Worm (Caenorhabditis elegans) whole organism, L2 larva: ENCODE measurements around the gene lido-13.
A peak's percentile ranks its signal among the peaks of the same experiment; 100 is the strongest.

ENCODE experiments used
- C34F6.9 ChIP-seq: fragments of 150-350 bp; optimal IDR thresholded peaks from 2 replicates; lab custom pipeline; 2014; ENCODE audit warnings: missing biosample characterization, missing genetic modification characterization
- F13H6.1 ChIP-seq: sonication (generic microtip); optimal IDR thresholded peaks from 2 replicates; lab custom pipeline; 2016; ENCODE audit warnings: missing genetic modification characterization, missing compliant biosample characterization
- Y55F3AM.14 ChIP-seq: fragments of 200-800 bp; sonication (Bioruptor generic); optimal IDR thresholded peaks from 2 replicates; lab custom pipeline; 2018; ENCODE audit warnings: mild to moderate bottlenecking, missing genetic modification characterization, missing compliant biosample characterization
- aly-2 ChIP-seq: fragments of 150-350 bp; optimal IDR thresholded peaks from 2 replicates; lab custom pipeline; 2014; ENCODE audit warnings: missing biosample characterization, missing genetic modification characterization
- blmp-1 ChIP-seq: sonication (generic microtip); optimal IDR thresholded peaks from 2 replicates; lab custom pipeline; 2017; ENCODE audit warnings: missing genetic modification characterization, mild to moderate bottlenecking, missing compliant biosample characterization, antibody characterized with exemption, moderate library complexity; ENCODE audit not compliant: insufficient read depth
- ceh-82 ChIP-seq: fragments of 150-350 bp; optimal IDR thresholded peaks from 2 replicates; lab custom pipeline; 2014; ENCODE audit warnings: missing biosample characterization, missing genetic modification characterization
- crh-2 ChIP-seq: sonication (generic microtip); optimal IDR thresholded peaks from 2 replicates; lab custom pipeline; 2017; ENCODE audit warnings: missing biosample characterization, missing genetic modification characterization
- dmd-4 ChIP-seq: sonication (generic microtip); optimal IDR thresholded peaks from 2 replicates; lab custom pipeline; 2017; ENCODE audit warnings: missing biosample characterization, missing genetic modification characterization
- egl-27 ChIP-seq: sonication (generic microtip); optimal IDR thresholded peaks from 3 replicates; lab custom pipeline; 2017; ENCODE audit warnings: missing biosample characterization, missing genetic modification reagents, missing genetic modification characterization
- elt-1 ChIP-seq: fragments of 150-350 bp; optimal IDR thresholded peaks from 2 replicates; lab custom pipeline; 2014; ENCODE audit warnings: missing biosample characterization, missing genetic modification characterization
- elt-3 ChIP-seq: sonication (generic microtip); optimal IDR thresholded peaks from 2 replicates; lab custom pipeline; 2017; ENCODE audit warnings: missing biosample characterization, missing genetic modification characterization
- fos-1 ChIP-seq: fragments of 150-350 bp; optimal IDR thresholded peaks from 2 replicates; lab custom pipeline; 2014; ENCODE audit warnings: missing biosample characterization, missing genetic modification characterization
- gmeb-1 ChIP-seq: fragments of 150-350 bp; optimal IDR thresholded peaks from 2 replicates; lab custom pipeline; 2014; ENCODE audit warnings: missing biosample characterization, missing genetic modification characterization
- lin-11 ChIP-seq: fragments of 150-350 bp; sonication (generic microtip); optimal IDR thresholded peaks from 2 replicates; lab custom pipeline; 2014; ENCODE audit warnings: missing biosample characterization, missing genetic modification characterization, inconsistent platforms, mixed read lengths
- lin-13 ChIP-seq: fragments of 150-350 bp; optimal IDR thresholded peaks from 2 replicates; lab custom pipeline; 2014; ENCODE audit warnings: missing biosample characterization, missing genetic modification reagents, missing genetic modification characterization
- lin-39 ChIP-seq: fragments of 150-350 bp; optimal IDR thresholded peaks from 2 replicates; lab custom pipeline; 2014; ENCODE audit warnings: missing biosample characterization, missing genetic modification reagents, missing genetic modification characterization
- lsy-2 ChIP-seq, 2 experiments: fragments of 150-350 bp in 1 of 2; sonication (generic microtip) in 1 of 2; optimal IDR thresholded peaks; 2 replicates each; lab custom pipeline; 2014 to 2017; ENCODE audit warnings: missing biosample characterization in 2 of 2, missing genetic modification characterization in 2 of 2
- mab-5 ChIP-seq: fragments of 150-350 bp; optimal IDR thresholded peaks from 2 replicates; lab custom pipeline; 2014; ENCODE audit warnings: missing biosample characterization, missing genetic modification characterization
- mbf-1 ChIP-seq: sonication (generic microtip); optimal IDR thresholded peaks from 2 replicates; lab custom pipeline; 2017; ENCODE audit warnings: missing biosample characterization, missing genetic modification characterization
- nhr-12 ChIP-seq: fragments of 150-350 bp; optimal IDR thresholded peaks from 2 replicates; lab custom pipeline; 2014; ENCODE audit warnings: missing biosample characterization, missing genetic modification characterization
- nhr-129 ChIP-seq: fragments of 150-350 bp; optimal IDR thresholded peaks from 2 replicates; lab custom pipeline; 2014; ENCODE audit warnings: missing biosample characterization, missing genetic modification characterization
- nhr-21 ChIP-seq: fragments of 150-350 bp; optimal IDR thresholded peaks from 2 replicates; lab custom pipeline; 2014; ENCODE audit warnings: missing biosample characterization, missing genetic modification characterization
- nhr-23 ChIP-seq: fragments of 150-350 bp; optimal IDR thresholded peaks from 2 replicates; lab custom pipeline; 2014; ENCODE audit warnings: missing biosample characterization, missing genetic modification reagents, missing genetic modification characterization
- nhr-25 ChIP-seq: fragments of 150-350 bp; sonication (generic microtip); optimal IDR thresholded peaks from 3 replicates; lab custom pipeline; 2014; ENCODE audit warnings: missing biosample characterization, missing genetic modification characterization
- nhr-6 ChIP-seq: fragments of 150-350 bp; optimal IDR thresholded peaks from 2 replicates; lab custom pipeline; 2014; ENCODE audit warnings: missing biosample characterization, missing genetic modification characterization
- nhr-77 ChIP-seq: fragments of 150-350 bp; optimal IDR thresholded peaks from 2 replicates; lab custom pipeline; 2014; ENCODE audit warnings: missing biosample characterization, missing genetic modification characterization
- peb-1 ChIP-seq: fragments of 150-350 bp; optimal IDR thresholded peaks from 2 replicates; lab custom pipeline; 2014; ENCODE audit warnings: missing biosample characterization, missing genetic modification characterization
- skn-1 ChIP-seq: sonication (generic microtip); optimal IDR thresholded peaks from 2 replicates; lab custom pipeline; 2017; ENCODE audit warnings: missing biosample characterization, missing genetic modification characterization
- sma-3 ChIP-seq: sonication (generic microtip); optimal IDR thresholded peaks from 2 replicates; lab custom pipeline; 2016; ENCODE audit warnings: missing genetic modification reagents, missing genetic modification characterization, missing compliant biosample characterization
- sma-9 ChIP-seq, 2 experiments: fragments of 150-350 bp in 1 of 2; sonication (generic microtip) in 1 of 2; optimal IDR thresholded peaks; 2 replicates each; lab custom pipeline; 2014 to 2016; ENCODE audit warnings: missing genetic modification characterization in 2 of 2, mild to moderate bottlenecking in 1 of 2, missing biosample characterization in 1 of 2, missing compliant biosample characterization in 1 of 2, missing genetic modification reagents in 1 of 2, moderate library complexity in 1 of 2
- snpc-4 ChIP-seq: fragments of 150-350 bp; optimal IDR thresholded peaks from 2 replicates; lab custom pipeline; 2014; ENCODE audit warnings: missing biosample characterization, missing genetic modification characterization
- unc-39 ChIP-seq: fragments of 150-350 bp; optimal IDR thresholded peaks from 2 replicates; lab custom pipeline; 2014; ENCODE audit warnings: missing biosample characterization, missing genetic modification characterization
- unc-55 ChIP-seq: fragments of 150-350 bp; sonication (generic microtip); optimal IDR thresholded peaks from 3 replicates; lab custom pipeline; 2014; ENCODE audit warnings: missing biosample characterization, missing genetic modification reagents, missing genetic modification characterization
- unc-62 ChIP-seq: fragments of 150-350 bp; optimal IDR thresholded peaks from 2 replicates; lab custom pipeline; 2014; ENCODE audit warnings: missing biosample characterization, missing genetic modification reagents, missing genetic modification characterization
- zag-1 ChIP-seq: fragments of 150-350 bp; optimal IDR thresholded peaks from 2 replicates; lab custom pipeline; 2014; ENCODE audit warnings: missing biosample characterization, missing genetic modification characterization
- ztf-11 ChIP-seq: sonication (generic microtip); optimal IDR thresholded peaks from 2 replicates; lab custom pipeline; 2017; ENCODE audit warnings: missing biosample characterization, missing genetic modification characterization
- ztf-4 ChIP-seq: fragments of 150-350 bp; optimal IDR thresholded peaks from 2 replicates; lab custom pipeline; 2014; ENCODE audit warnings: missing biosample characterization, missing genetic modification characterization

lido-13 gene

DNA sequence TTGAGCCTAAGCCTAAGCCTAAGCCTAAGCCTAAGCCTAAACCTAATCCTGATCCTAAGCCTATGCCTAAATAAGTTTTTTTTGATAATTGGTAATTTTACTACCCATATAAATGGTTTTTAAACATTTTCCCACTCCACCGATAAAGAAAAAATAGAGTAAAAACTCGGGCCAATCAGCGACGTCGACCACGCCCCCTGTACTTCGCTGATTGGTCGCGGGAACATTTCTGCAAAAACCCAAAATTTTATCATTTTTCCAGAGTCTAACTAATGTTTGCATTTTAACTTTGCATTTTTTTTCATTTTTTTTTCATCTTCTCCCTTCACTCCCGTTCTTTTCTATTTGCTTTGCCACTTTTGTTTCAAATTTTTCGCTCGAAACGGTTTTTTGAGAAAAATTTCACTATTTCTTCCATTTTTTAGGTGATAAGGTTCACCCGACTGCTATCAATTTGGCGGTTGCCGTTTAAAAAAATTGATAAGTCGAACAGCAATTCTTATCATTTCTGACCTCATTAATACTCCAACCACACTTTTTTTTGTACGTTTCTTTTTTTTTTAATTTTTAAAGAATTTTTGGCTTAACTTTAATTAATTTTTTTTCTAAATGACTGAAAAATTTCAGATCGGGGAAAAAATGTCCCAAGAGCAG, 39.8 kb downstream of the lido-13 start, which contains the start of gene C41H7.2:
Gene C41H7.2, plus strand, starts transcription at position 622 of the 654 bp plus-strand sequence.
- TF ChIP-seq crh-2 (tag; lab: Kevin White, UChicago) (peak; percentile 4), fos-1 (tag; lab: Kevin White, UChicago) (peak; percentile 85), unc-55 (GFP tag; lab: Kevin White, UChicago) (no peak)
- TF ChIP-seq, all 48 proteins: peak for 2

DNA sequence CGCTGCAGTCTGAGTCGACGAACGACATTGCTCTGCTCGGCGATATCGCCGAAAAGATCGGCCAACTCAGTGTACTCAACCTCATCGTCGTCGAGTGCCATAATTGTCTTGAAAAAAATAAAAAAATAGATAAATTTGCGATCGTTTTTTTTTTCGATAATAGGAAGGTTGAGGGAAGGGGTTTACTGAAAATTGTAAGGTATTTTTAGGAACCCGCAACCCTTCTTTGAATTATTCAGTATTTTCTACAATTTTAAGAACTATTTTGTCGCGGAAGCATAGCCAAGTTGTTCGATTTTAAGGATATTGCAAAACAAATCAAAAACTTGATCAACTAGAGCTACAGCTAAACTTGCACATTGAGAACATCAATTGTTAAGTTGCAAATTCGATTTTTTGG, 42.0 kb downstream of the lido-13 start, which contains the start of gene C41H7.9:
Gene C41H7.9, minus strand, starts transcription at position 101 of the 400 bp plus-strand sequence.
- no peak for TF ChIP-seq sma-9 (GFP tag; optimal IDR thresholded peaks at IDR 0.05; lab: Kevin White, UChicago)
- no peak for TF ChIP-seq sma-9 (tag; optimal IDR thresholded peaks at IDR 0.05; lab: Kevin White, UChicago)
- no peak for TF ChIP-seq aly-2 (tag; lab: Kevin White, UChicago)
- no peak for TF ChIP-seq elt-1 (tag; lab: Kevin White, UChicago)
- TF ChIP-seq skn-1 (tag; lab: Kevin White, UChicago): no peak
- TF ChIP-seq lin-39 (tag; lab: Kevin White, UChicago): no peak
- no peak for TF ChIP-seq nhr-77 (tag; lab: Kevin White, UChicago)
- no peak for TF ChIP-seq elt-3 (tag; lab: Kevin White, UChicago)
- TF ChIP-seq nhr-129 (tag; lab: Kevin White, UChicago): no peak
- no peak for TF ChIP-seq fos-1 (tag; lab: Kevin White, UChicago)
- no peak for TF ChIP-seq peb-1 (tag; lab: Kevin White, UChicago)
- no peak for TF ChIP-seq lin-13 (GFP tag; lab: Kevin White, UChicago)
- no peak for TF ChIP-seq ztf-4 (tag; lab: Kevin White, UChicago)
- no peak for TF ChIP-seq sma-3 (GFP tag; lab: Kevin White, UChicago)
- TF ChIP-seq unc-62 (GFP tag; lab: Kevin White, UChicago): no peak
- TF ChIP-seq mbf-1 (tag; lab: Kevin White, UChicago): no peak
- no peak for TF ChIP-seq nhr-6
- TF ChIP-seq zag-1 (tag; lab: Kevin White, UChicago): no peak
- no peak for TF ChIP-seq unc-39 (tag; lab: Kevin White, UChicago)

DNA sequence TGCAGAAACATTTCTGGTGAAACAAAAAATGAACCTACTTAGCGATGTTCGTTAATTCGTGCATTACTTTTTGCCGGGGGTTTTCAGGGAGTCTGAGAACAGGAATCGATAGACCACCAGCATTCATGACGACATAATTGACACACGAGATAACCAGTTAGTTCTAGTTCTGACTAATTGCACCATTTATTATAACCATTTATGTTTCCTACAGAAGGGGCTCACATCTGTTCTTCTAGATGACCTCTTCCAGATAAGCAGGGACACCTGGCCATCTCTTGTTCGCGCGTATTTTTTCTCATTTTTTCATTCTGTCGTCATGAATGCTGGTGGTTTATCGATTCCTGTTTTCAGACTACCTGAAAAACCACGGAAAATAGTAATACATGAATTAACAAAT, 45.7 kb downstream of the lido-13 start, which contains the start of gene sdz-5:
Gene sdz-5, plus strand, starts transcription at position 301 of the 400 bp plus-strand sequence.
- no peak for TF ChIP-seq nhr-23
- TF ChIP-seq blmp-1 (tag; lab: Kevin White, UChicago): no peak
- TF ChIP-seq dmd-4 (tag; lab: Kevin White, UChicago): no peak
- TF ChIP-seq zag-1 (tag; lab: Kevin White, UChicago): no peak
- no peak for TF ChIP-seq lin-11 (tag; lab: Kevin White, UChicago)
- no peak for TF ChIP-seq lin-13 (GFP tag; lab: Kevin White, UChicago)
- TF ChIP-seq nhr-6: no peak
- TF ChIP-seq ztf-11 (tag; lab: Kevin White, UChicago): no peak
- TF ChIP-seq unc-55 (GFP tag; lab: Kevin White, UChicago): no peak
- no peak for TF ChIP-seq elt-1 (tag; lab: Kevin White, UChicago)
- TF ChIP-seq nhr-21 (tag; lab: Kevin White, UChicago): no peak
- no peak for TF ChIP-seq ceh-82 (tag; lab: Kevin White, UChicago)
- no peak for TF ChIP-seq aly-2 (tag; lab: Kevin White, UChicago)
- TF ChIP-seq elt-3 (tag; lab: Kevin White, UChicago): no peak
- TF ChIP-seq ztf-4 (tag; lab: Kevin White, UChicago): no peak
- TF ChIP-seq F13H6.1 (tag; lab: Kevin White, UChicago): no peak
- TF ChIP-seq Y55F3AM.14 (GFP tag; lab: Kevin White, UChicago): no peak
- no peak for TF ChIP-seq gmeb-1 (tag; lab: Kevin White, UChicago)

DNA sequence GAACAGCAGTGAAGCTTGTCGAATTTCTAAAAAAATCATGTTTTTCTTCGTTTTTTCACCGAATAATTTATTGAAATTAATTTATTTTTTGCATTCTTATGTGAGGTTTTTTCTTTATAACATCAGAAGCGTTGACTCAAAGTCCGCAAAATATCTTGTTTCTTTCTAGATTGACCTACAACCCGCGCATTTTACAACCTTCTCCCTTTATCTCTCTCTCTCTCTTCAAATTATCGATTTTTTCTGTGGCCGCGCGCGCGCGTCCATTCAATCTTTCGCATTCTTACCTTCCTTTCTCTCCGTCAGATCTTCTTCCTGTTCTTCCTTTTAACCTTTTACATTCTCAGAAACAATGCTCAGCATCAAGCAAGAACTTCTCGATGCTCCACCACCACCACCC, 48.6 kb downstream of the lido-13 start, which contains the start of gene lido-12:
Gene lido-12, plus strand, starts transcription at position 301 of the 400 bp plus-strand sequence.
- TF ChIP-seq nhr-25 (no peak), C34F6.9 (tag; lab: Kevin White, UChicago) (no peak), dmd-4 (tag; lab: Kevin White, UChicago) (no peak), mab-5 (no peak), snpc-4 (no peak), nhr-12 (no peak), F13H6.1 (tag; lab: Kevin White, UChicago) (no peak), lsy-2 (tag; optimal IDR thresholded peaks at IDR 0.05; lab: Kevin White, UChicago) (no peak), nhr-23 (no peak), unc-62 (GFP tag; lab: Kevin White, UChicago) (no peak), nhr-129 (tag; lab: Kevin White, UChicago) (no peak), nhr-6 (no peak), egl-27 (tag; lab: Kevin White, UChicago) (no peak)
